Worm (Caenorhabditis elegans) whole organism, late embryonic: Measurements from ENCODE around the gene hlh-4.

ENCODE experiments used
- ama-1 ChIP-seq: fragments of 150-350 bp; optimal IDR thresholded peaks from 2 replicates; lab custom pipeline; 2014
- ceh-31 ChIP-seq: sonication (generic microtip); optimal IDR thresholded peaks from 2 replicates; lab custom pipeline; 2016; ENCODE audit warnings: missing genetic modification characterization, missing compliant biosample characterization
- ceh-48 ChIP-seq: sonication (generic microtip); optimal IDR thresholded peaks from 2 replicates; lab custom pipeline; 2016; ENCODE audit warnings: missing genetic modification characterization, inconsistent platforms, missing compliant biosample characterization
- hlh-13 ChIP-seq: fragments of 200-800 bp; sonication (Bioruptor generic); optimal IDR thresholded peaks from 2 replicates; lab custom pipeline; 2018; ENCODE audit warnings: mild to moderate bottlenecking, missing genetic modification characterization, missing compliant biosample characterization
- hlh-8 ChIP-seq: sonication (generic microtip); optimal IDR thresholded peaks from 2 replicates; lab custom pipeline; 2016; ENCODE audit warnings: missing genotype, missing genetic modification characterization, missing compliant biosample characterization
- lin-11 ChIP-seq: fragments of 200-800 bp; sonication (Bioruptor generic); optimal IDR thresholded peaks from 2 replicates; lab custom pipeline; 2018; ENCODE audit warnings: mild to moderate bottlenecking, missing genetic modification characterization, missing compliant biosample characterization
- pqm-1 ChIP-seq: sonication (generic microtip); optimal IDR thresholded peaks from 2 replicates; lab custom pipeline; 2016; ENCODE audit warnings: missing genetic modification characterization, missing compliant biosample characterization
- tbx-7 ChIP-seq: sonication (generic microtip); optimal IDR thresholded peaks from 2 replicates; lab custom pipeline; 2016; ENCODE audit warnings: missing genotype, missing genetic modification characterization, missing compliant biosample characterization

- TF ChIP-seq ceh-31 (tag; lab: Kevin White, UChicago) (no peak), ama-1 (lab: Kevin White, UChicago) (no peak), tbx-7 (no peak), lin-11 (tag; lab: Kevin White, UChicago) (no peak), ceh-48 (tag; lab: Kevin White, UChicago) (no peak), hlh-8 (no peak), hlh-13 (no peak), pqm-1 (tag; lab: Kevin White, UChicago) (no peak)
Measured at ce11 chrIII:9741985-9742384, 3.1 kb upstream of the hlh-4 start.
